Fruit fly (Drosophila melanogaster): ENCODE data around the gene dnt.

The dnt gene

dm6 chr2L:19373809-19374208 is 10.8 kb upstream of the dnt start:
- TF ChIP-seq CoRest (tag; optimal IDR thresholded peaks at IDR 0.05) (peak; percentile 52), CG12391 (tag; optimal IDR thresholded peaks at IDR 0.05) (peak; percentile 52), CG17361 (GFP tag; IDR thresholded peaks at IDR 0.05) (peak; percentile 58; the same call in 2 of the 3 replicates), Oli (tag; optimal IDR thresholded peaks at IDR 0.05) (peak; percentile 46), CG13775 (GFP tag; optimal IDR thresholded peaks at IDR 0.05) (peak; percentile 10), shn (GFP tag; optimal IDR thresholded peaks at IDR 0.05) (no peak), Sox102F (GFP tag; optimal IDR thresholded peaks at IDR 0.05) (peak; percentile 27), dmrt99B (tag; optimal IDR thresholded peaks at IDR 0.05) (peak; percentile 67), CG8924 (tag; optimal IDR thresholded peaks at IDR 0.05) (peak; percentile 43), CG10209 (GFP tag; optimal IDR thresholded peaks at IDR 0.05) (peak; percentile 2), CG2678 (tag; optimal IDR thresholded peaks at IDR 0.05) (peak; percentile 62), nerfin-1 (tag; optimal IDR thresholded peaks at IDR 0.05) (peak; percentile 44), CG18262 (tag; optimal IDR thresholded peaks at IDR 0.05) (peak; percentile 63), mirr (GFP tag; optimal IDR thresholded peaks at IDR 0.05) (no peak), sim (GFP tag; IDR thresholded peaks at IDR 0.05) (no peak), CG33213 (GFP tag; optimal IDR thresholded peaks at IDR 0.05) (no peak), CG4328 (GFP tag; optimal IDR thresholded peaks at IDR 0.05) (no peak), Sox100B (GFP tag; optimal IDR thresholded peaks at IDR 0.05) (peak; percentile 18), eve (GFP tag; optimal IDR thresholded peaks at IDR 0.05) (peak in 1 of 2 experiments; percentile 27), ap (GFP tag; IDR thresholded peaks at IDR 0.05) (0 out of 2 replicates have a peak, but pooled peaks have one; percentile 17), dysf (GFP tag; IDR thresholded peaks at IDR 0.05) (0 out of 3 replicates have a peak, but pooled peaks have one; percentile 10), CG31441 (GFP tag; IDR thresholded peaks at IDR 0.05) (peak; percentile 65), CG6254 (GFP tag; optimal IDR thresholded peaks at IDR 0.05) (peak; percentile 10), CG5245 (GFP tag; optimal IDR thresholded peaks at IDR 0.05) (peak; percentile 9), CG9932 (GFP tag; IDR thresholded peaks at IDR 0.05) (no peak), CG7556 (GFP tag; optimal IDR thresholded peaks at IDR 0.05) (peak; percentile 59), bsh (GFP tag; optimal IDR thresholded peaks at IDR 0.05) (peak in 1 of 2 experiments; percentile 66), D (optimal IDR thresholded peaks at IDR 0.05) (no peak), D (GFP tag; optimal IDR thresholded peaks at IDR 0.05) (peak; percentile 34), CG9727 (GFP tag; optimal IDR thresholded peaks at IDR 0.05) (peak; percentile 38), Stat92E (GFP tag; optimal IDR thresholded peaks at IDR 0.05) (peak in 1 of 3 experiments; percentile 32), Abd-B (GFP tag; optimal IDR thresholded peaks at IDR 0.05) (peak; percentile 17), Mes4 (GFP tag; optimal IDR thresholded peaks at IDR 0.05) (no peak), gsb-n (tag; optimal IDR thresholded peaks at IDR 0.05) (peak; percentile 49), CkIIα-i1 (GFP tag; IDR thresholded peaks at IDR 0.05) (no peak), CG7928 (GFP tag; optimal IDR thresholded peaks at IDR 0.05) (no peak), CG18599 (GFP tag; optimal IDR thresholded peaks at IDR 0.05) (peak; percentile 36), dpn (GFP tag; optimal IDR thresholded peaks at IDR 0.05) (peak in 1 of 2 experiments; percentile 21), CG9797 (GFP tag; optimal IDR thresholded peaks at IDR 0.05) (no peak), CG12071 (GFP tag; optimal IDR thresholded peaks at IDR 0.05) (no peak), Hmr (GFP tag; optimal IDR thresholded peaks at IDR 0.05) (peak; percentile 34), phol (tag; optimal IDR thresholded peaks at IDR 0.05) (peak; percentile 55), gcm (GFP tag; optimal IDR thresholded peaks at IDR 0.05) (peak; percentile 12), CG17359 (tag; optimal IDR thresholded peaks at IDR 0.05) (peak; percentile 32), CG3407 (GFP tag; optimal IDR thresholded peaks at IDR 0.05) (peak; percentile 2), Bgb (GFP tag; IDR thresholded peaks at IDR 0.05; ENCODE audit: partially characterized antibody) (no peak), CG3163 (GFP tag; optimal IDR thresholded peaks at IDR 0.05) (no peak), ssp (GFP tag; IDR thresholded peaks at IDR 0.05) (0 out of 2 replicates have a peak, but pooled peaks have one; percentile 6), row (GFP tag; IDR thresholded peaks at IDR 0.05) (peak; percentile 53; the same call in 1 of the 3 replicates)

Measured in whole organism, embryonic.